Worm (Caenorhabditis elegans) whole organism, early embryonic: Measurements from ENCODE around the gene rsu-1.

Experiments used
- B0310.2 ChIP-seq: sonication (generic microtip); optimal IDR thresholded peaks from 2 replicates; lab custom pipeline; 2016; ENCODE audit warnings: mild to moderate bottlenecking, missing genetic modification characterization, missing compliant biosample characterization
- ama-1 ChIP-seq: fragments of 150-350 bp; optimal IDR thresholded peaks from 2 replicates; lab custom pipeline; 2014
- ceh-13 ChIP-seq: fragments of 200-800 bp; sonication (Bioruptor generic); optimal IDR thresholded peaks from 2 replicates; lab custom pipeline; 2018; ENCODE audit warnings: mild to moderate bottlenecking, missing genetic modification characterization, missing compliant biosample characterization
- ceh-36 ChIP-seq: sonication (generic microtip); optimal IDR thresholded peaks from 2 replicates; lab custom pipeline; 2016; ENCODE audit warnings: missing genetic modification characterization, inconsistent platforms, missing compliant biosample characterization
- ets-7 ChIP-seq: sonication (generic microtip); optimal IDR thresholded peaks from 2 replicates; lab custom pipeline; 2016; ENCODE audit warnings: missing genotype, missing genetic modification characterization, missing compliant biosample characterization
- flt-1 ChIP-seq: fragments of 200-800 bp; sonication (Bioruptor generic); IDR thresholded peaks from 2 replicates; pipeline ENCODE4 v1.3.6; 2022; ENCODE audit warnings: missing genetic modification characterization, missing compliant biosample characterization
- hmg-4 ChIP-seq: fragments of 200-800 bp; sonication (Bioruptor generic); optimal IDR thresholded peaks from 2 replicates; lab custom pipeline; 2018; ENCODE audit warnings: mild to moderate bottlenecking, missing genetic modification characterization, missing compliant biosample characterization
- hnd-1 ChIP-seq: sonication (generic microtip); optimal IDR thresholded peaks from 2 replicates; lab custom pipeline; 2016; ENCODE audit warnings: missing genetic modification characterization, missing compliant biosample characterization
- sea-1 ChIP-seq: fragments of 200-800 bp; sonication (Bioruptor generic); conservative IDR thresholded peaks from 2 replicates; pipeline ENCODE4 v1.3.6; 2022; ENCODE audit warnings: missing genetic modification characterization, missing compliant biosample characterization
- tbx-37 ChIP-seq: fragments of 200-800 bp; sonication (Bioruptor generic); conservative IDR thresholded peaks from 2 replicates; pipeline ENCODE4 v1.3.6; 2022; ENCODE audit warnings: missing genetic modification reagents, missing genetic modification characterization, missing compliant biosample characterization
- tra-4 ChIP-seq: sonication (generic microtip); optimal IDR thresholded peaks from 2 replicates; lab custom pipeline; 2017; ENCODE audit warnings: missing genetic modification characterization, missing compliant biosample characterization

DNA sequence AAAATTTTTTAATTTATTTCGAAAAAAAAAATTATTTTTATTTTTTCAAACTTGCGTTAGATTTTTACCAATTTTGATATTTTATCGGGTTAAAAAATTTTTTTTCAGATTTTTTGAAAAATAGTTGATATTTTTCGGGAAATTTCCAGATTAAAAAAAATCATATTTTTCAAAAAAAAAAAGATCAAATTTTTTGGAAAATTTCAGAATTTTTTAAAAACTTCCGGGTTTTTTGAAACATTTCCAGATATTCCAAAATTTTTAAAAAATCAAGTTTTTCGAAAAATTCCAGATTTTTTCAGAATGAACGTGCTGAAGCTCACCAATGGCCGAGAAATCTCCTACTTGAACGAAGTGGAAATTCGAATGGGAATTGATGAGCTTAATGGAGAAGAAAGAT is 46.4 kb upstream of the rsu-1 start, which contains the start of gene metl-18:
- TF ChIP-seq hmg-4 (GFP tag; lab: Kevin White, UChicago) (no peak), hnd-1 (tag; lab: Kevin White, UChicago) (no peak), ama-1 (lab: Kevin White, UChicago) (no peak), flt-1 (GFP tag; lab: Robert Waterston, UW) (no peak), ceh-36 (tag; lab: Kevin White, UChicago) (no peak), tbx-37 (GFP tag; lab: Robert Waterston, UW) (no peak), sea-1 (GFP tag; lab: Robert Waterston, UW) (no peak), ets-7 (tag; lab: Kevin White, UChicago) (no peak), B0310.2 (tag; lab: Kevin White, UChicago) (no peak), ceh-13 (GFP tag; lab: Kevin White, UChicago) (no peak), tra-4 (tag; lab: Kevin White, UChicago) (no peak)
